Worm (Caenorhabditis elegans): ENCODE data around the gene ncx-8.

DNA sequence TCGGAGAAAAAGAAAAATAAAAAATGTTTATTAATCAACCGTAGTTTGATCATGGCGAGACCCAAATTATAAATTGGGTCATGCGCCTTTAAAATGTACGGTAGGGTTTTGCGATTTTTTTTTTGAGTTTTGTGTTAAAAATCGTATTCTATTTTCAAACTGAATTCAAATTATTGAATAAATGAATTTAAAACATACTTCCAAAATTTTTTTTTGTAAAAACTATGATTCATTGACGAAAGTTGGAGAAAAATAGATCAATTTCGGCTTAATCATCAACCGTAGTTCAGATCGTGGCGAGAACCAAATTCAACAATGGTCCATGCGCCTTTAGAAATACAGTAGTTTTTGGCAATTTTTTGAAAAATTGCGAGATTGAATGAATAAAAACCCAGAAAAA lies 23.4 kb downstream of the ncx-8 start:
- TF ChIP-seq zip-8 (tag; optimal IDR thresholded peaks at IDR 0.05) (no peak), ham-2 (GFP tag; optimal IDR thresholded peaks at IDR 0.05) (no peak), snpc-4 (tag; optimal IDR thresholded peaks at IDR 0.05) (no peak), elt-3 (tag; optimal IDR thresholded peaks at IDR 0.05) (no peak), pha-4 (tag; optimal IDR thresholded peaks at IDR 0.05) (no peak), unc-39 (tag; optimal IDR thresholded peaks at IDR 0.05) (no peak), ceh-43 (GFP tag; optimal IDR thresholded peaks at IDR 0.05) (no peak), lin-13 (tag; optimal IDR thresholded peaks at IDR 0.05) (no peak), unc-62 (GFP tag; optimal IDR thresholded peaks at IDR 0.05) (no peak), nhr-76 (tag; optimal IDR thresholded peaks at IDR 0.05) (no peak), flh-1 (GFP tag; optimal IDR thresholded peaks at IDR 0.05) (no peak), sptf-1 (tag; optimal IDR thresholded peaks at IDR 0.05) (no peak)

Data from whole organism, mixed stage, embryonic.